Fruit fly (Drosophila melanogaster) whole organism, embryonic: Measurements from ENCODE around the gene CG6051.
A peak's percentile ranks its signal among the peaks of the same experiment; 100 is the strongest.

Experiments
- Aef1 ChIP-seq: fragments of 200-800 bp; sonication (Bioruptor generic); IDR thresholded peaks from 3 replicates; pipeline ENCODE4 v1.3.6; 2022; ENCODE audit warnings: missing biosample characterization, missing genetic modification characterization
- Awh ChIP-seq: fragments of 200-800 bp; sonication (Bioruptor generic); IDR thresholded peaks from 2 replicates; pipeline ENCODE4, ENCODE4 v1.3.6; 2022; ENCODE audit warnings: missing biosample characterization, missing genetic modification characterization
- CG12219 ChIP-seq: fragments of 200-800 bp; sonication (Bioruptor generic); optimal IDR thresholded peaks from 3 replicates; lab custom pipeline; 2018; ENCODE audit warnings: missing biosample characterization, mild to moderate bottlenecking, missing genetic modification characterization
- CG12769 ChIP-seq: fragments of 200-800 bp; sonication (Bioruptor generic); optimal IDR thresholded peaks from 2 replicates; lab custom pipeline; 2019; ENCODE audit warnings: missing biosample characterization, mild to moderate bottlenecking, missing genetic modification characterization, moderate library complexity
- CG13287 ChIP-seq: fragments of 200-800 bp; sonication (Bioruptor generic); IDR thresholded peaks from 2 replicates; pipeline ENCODE4 v1.3.6; 2022; ENCODE audit warnings: missing biosample characterization, missing genetic modification characterization; ENCODE audit not compliant: partially characterized antibody
- CG14014 ChIP-seq: fragments of 200-800 bp; sonication (Bioruptor generic); IDR thresholded peaks from 2 replicates; pipeline ENCODE4 v1.3.6; 2022; ENCODE audit warnings: missing biosample characterization, missing genetic modification characterization
- CG1603 ChIP-seq: fragments of 200-800 bp; sonication (Bioruptor generic); optimal IDR thresholded peaks from 2 replicates; lab custom pipeline; 2019; ENCODE audit warnings: missing biosample characterization, mild to moderate bottlenecking, missing genetic modification characterization, moderate library complexity
- CG2678 ChIP-seq: fragments of 200-800 bp; sonication (Bioruptor generic); optimal IDR thresholded peaks from 3 replicates; lab custom pipeline; 2019; ENCODE audit warnings: missing biosample characterization, mild to moderate bottlenecking, missing genetic modification characterization, moderate library complexity
- CG2712 ChIP-seq: fragments of 200-800 bp; optimal IDR thresholded peaks from 3 replicates; lab custom pipeline; 2019; ENCODE audit warnings: missing biosample characterization, mild to moderate bottlenecking, missing genetic modification characterization, moderate library complexity
- CG2889 ChIP-seq: fragments of 200-800 bp; sonication (Bioruptor generic); IDR thresholded peaks from 3 replicates; pipeline ENCODE4 v1.3.6; 2022; ENCODE audit warnings: missing biosample characterization, missing genetic modification characterization
- CG3163 ChIP-seq: fragments of 200-800 bp; sonication (Bioruptor generic); optimal IDR thresholded peaks from 3 replicates; lab custom pipeline; 2016; ENCODE audit warnings: missing biosample characterization, missing genetic modification characterization
- CG32767 ChIP-seq: fragments of 200-800 bp; sonication (Bioruptor generic); IDR thresholded peaks from 2 replicates; pipeline ENCODE4 v1.3.6; 2022; ENCODE audit warnings: missing biosample characterization, missing genetic modification characterization
- CG33213 ChIP-seq: fragments of 200-800 bp; sonication (Bioruptor generic); optimal IDR thresholded peaks from 3 replicates; lab custom pipeline; 2016; ENCODE audit warnings: missing biosample characterization, missing genetic modification characterization
- CG34422 ChIP-seq: fragments of 200-800 bp; sonication (Bioruptor generic); IDR thresholded peaks from 3 replicates; pipeline ENCODE4 v1.3.6; 2022; ENCODE audit warnings: missing biosample characterization, missing genetic modification characterization
- CG42726 ChIP-seq: fragments of 200-800 bp; sonication (Bioruptor generic); IDR thresholded peaks from 2 replicates; pipeline ENCODE4 v1.3.6; 2022; ENCODE audit warnings: missing biosample characterization, missing genetic modification characterization; ENCODE audit not compliant: partially characterized antibody
- CG8290 ChIP-seq, 3 experiments: fragments of 200-800 bp; sonication (Bioruptor generic); optimal IDR thresholded peaks; 2 replicates each; lab custom pipeline; 2016 to 2019; ENCODE audit warnings: missing biosample characterization in 3 of 3, missing genetic modification characterization in 3 of 3, mild to moderate bottlenecking in 2 of 3, moderate library complexity in 1 of 3
- CG8944 ChIP-seq: fragments of 200-800 bp; sonication (Bioruptor generic); optimal IDR thresholded peaks from 3 replicates; lab custom pipeline; 2016; ENCODE audit warnings: missing biosample characterization, missing genetic modification characterization
- CG9727 ChIP-seq: fragments of 200-800 bp; sonication (Bioruptor generic); optimal IDR thresholded peaks from 3 replicates; lab custom pipeline; 2017; ENCODE audit warnings: missing biosample characterization, mild to moderate bottlenecking, missing genetic modification characterization
- CG9797 ChIP-seq: fragments of 200-800 bp; sonication (Bioruptor generic); optimal IDR thresholded peaks from 3 replicates; lab custom pipeline; 2018; ENCODE audit warnings: missing biosample characterization, mild to moderate bottlenecking, missing genetic modification characterization
- CG9932 ChIP-seq: fragments of 200-800 bp; sonication (Bioruptor generic); IDR thresholded peaks from 2 replicates; pipeline ENCODE4 v1.3.6; 2022; ENCODE audit warnings: missing biosample characterization, missing genetic modification characterization
- CrebB ChIP-seq: fragments of 200-800 bp; sonication (Bioruptor generic); optimal IDR thresholded peaks from 3 replicates; lab custom pipeline; 2018; ENCODE audit warnings: missing biosample characterization, mild to moderate bottlenecking, missing genetic modification characterization
- Dfd ChIP-seq, 2 experiments: fragments of >200 bp; optimal IDR thresholded peaks; 2 replicates each; lab custom pipeline; 2017; ENCODE audit warnings: missing biosample characterization in 2 of 2, missing genetic modification characterization in 2 of 2
- Dref ChIP-seq: fragments of 200-800 bp; sonication (Bioruptor generic); IDR thresholded peaks from 2 replicates; pipeline ENCODE4 v1.3.6; 2022; ENCODE audit warnings: missing biosample characterization, missing genetic modification characterization
- HHEX ChIP-seq: fragments of 200-800 bp; sonication (Bioruptor generic); optimal IDR thresholded peaks from 3 replicates; lab custom pipeline; 2017; ENCODE audit warnings: missing biosample characterization, mild to moderate bottlenecking, missing genetic modification characterization, missing genetic modification reagents
- Hr51 ChIP-seq, 2 experiments: fragments of 200-800 bp; sonication (Bioruptor generic); optimal IDR thresholded peaks; 2 replicates in 1 of 2; 3 replicates in 1 of 2; lab custom pipeline; 2016 to 2018; ENCODE audit warnings: missing biosample characterization in 2 of 2, missing genetic modification characterization in 2 of 2, mild to moderate bottlenecking in 1 of 2, moderate library complexity in 1 of 2
- Jarid2 ChIP-seq: fragments of 200-800 bp; sonication (Bioruptor generic); optimal IDR thresholded peaks from 3 replicates; lab custom pipeline; 2017; ENCODE audit warnings: mild to moderate bottlenecking, missing biosample characterization, missing genetic modification reagents, missing genetic modification characterization
- MESR4 ChIP-seq: fragments of 200-800 bp; sonication (Bioruptor generic); optimal IDR thresholded peaks from 2 replicates; lab custom pipeline; 2018; ENCODE audit warnings: missing biosample characterization, mild to moderate bottlenecking, missing genetic modification characterization, moderate library complexity
- Myb ChIP-seq: fragments of 200-800 bp; sonication (Bioruptor generic); optimal IDR thresholded peaks from 2 replicates; lab custom pipeline; 2016; ENCODE audit warnings: missing biosample characterization, missing genetic modification characterization
- NFAT ChIP-seq: fragments of 200-800 bp; sonication (Bioruptor generic); IDR thresholded peaks from 2 replicates; pipeline ENCODE4 v1.3.6; 2022; ENCODE audit warnings: missing biosample characterization, missing genetic modification characterization
- Nf-YA ChIP-seq: fragments of 200-800 bp; sonication (Bioruptor generic); IDR thresholded peaks from 2 replicates; pipeline ENCODE4 v1.3.6; 2022; ENCODE audit warnings: missing biosample characterization, missing genetic modification characterization
- Pdp1 ChIP-seq, 2 experiments: fragments of 200-800 bp; sonication (Bioruptor generic); optimal IDR thresholded peaks; 3 replicates each; lab custom pipeline; 2016; ENCODE audit warnings: missing biosample characterization in 2 of 2, missing genetic modification characterization in 2 of 2, mild to moderate bottlenecking in 1 of 2, moderate library complexity in 1 of 2
- Rfx ChIP-seq: fragments of 200-800 bp; sonication (Bioruptor generic); IDR thresholded peaks from 2 replicates; pipeline ENCODE4 v1.3.6; 2022; ENCODE audit warnings: missing biosample characterization, missing genetic modification characterization
- Sin3A ChIP-seq: fragments of >200 bp; optimal IDR thresholded peaks from 2 replicates; lab custom pipeline; 2018
- ato ChIP-seq: fragments of 200-800 bp; sonication (Bioruptor generic); IDR thresholded peaks from 2 replicates; pipeline ENCODE4 v1.3.6; 2022; ENCODE audit warnings: missing biosample characterization, missing genetic modification characterization; ENCODE audit not compliant: partially characterized antibody
- ci ChIP-seq: fragments of 200-800 bp; sonication (Bioruptor generic); IDR thresholded peaks from 3 replicates; pipeline ENCODE4 v1.3.6; 2022; ENCODE audit warnings: missing biosample characterization, missing genetic modification characterization
- disco-r ChIP-seq: fragments of 200-800 bp; sonication (Bioruptor generic); optimal IDR thresholded peaks from 2 replicates; lab custom pipeline; 2016; ENCODE audit warnings: missing biosample characterization, missing genetic modification characterization
- exex ChIP-seq: fragments of 200-800 bp; sonication (Bioruptor generic); optimal IDR thresholded peaks from 4 replicates; lab custom pipeline; 2018; ENCODE audit warnings: missing biosample characterization, mild to moderate bottlenecking, missing genetic modification characterization, moderate library complexity
- fd3F ChIP-seq: fragments of 200-800 bp; sonication (Bioruptor generic); optimal IDR thresholded peaks from 2 replicates; lab custom pipeline; 2018; ENCODE audit warnings: missing biosample characterization, mild to moderate bottlenecking, missing genetic modification characterization, moderate library complexity
- grn ChIP-seq: fragments of 200-800 bp; sonication (Bioruptor generic); optimal IDR thresholded peaks from 3 replicates; lab custom pipeline; 2017; ENCODE audit warnings: missing biosample characterization, missing genetic modification characterization
- lilli ChIP-seq: fragments of 200-800 bp; sonication (Bioruptor generic); optimal IDR thresholded peaks from 3 replicates; lab custom pipeline; 2016; ENCODE audit warnings: missing biosample characterization, missing genetic modification characterization
- mld ChIP-seq: fragments of 200-800 bp; sonication (Bioruptor generic); IDR thresholded peaks from 3 replicates; pipeline ENCODE4 v1.3.6; 2022; ENCODE audit warnings: missing biosample characterization, missing genetic modification characterization; ENCODE audit not compliant: partially characterized antibody
- pho ChIP-seq: fragments of 200-800 bp; sonication (Bioruptor generic); optimal IDR thresholded peaks from 2 replicates; lab custom pipeline; 2016; ENCODE audit warnings: missing biosample characterization, missing genetic modification characterization
- psq ChIP-seq: fragments of 200-800 bp; sonication (Bioruptor generic); optimal IDR thresholded peaks from 2 replicates; lab custom pipeline; 2017; ENCODE audit warnings: missing biosample characterization, missing genetic modification characterization
- sisA ChIP-seq: fragments of 200-800 bp; sonication (Bioruptor generic); IDR thresholded peaks from 2 replicates; pipeline ENCODE4 v1.3.6; 2022; ENCODE audit warnings: missing biosample characterization, missing genetic modification characterization
- slbo ChIP-seq: fragments of 200-800 bp; sonication (Bioruptor generic); IDR thresholded peaks from 2 replicates; pipeline ENCODE4 v1.3.6; 2022; ENCODE audit warnings: missing biosample characterization, missing genetic modification characterization
- stwl ChIP-seq: fragments of 200-800 bp; sonication (Bioruptor generic); optimal IDR thresholded peaks from 3 replicates; lab custom pipeline; 2018; ENCODE audit warnings: missing biosample characterization, mild to moderate bottlenecking, missing genetic modification characterization, moderate library complexity
- trem ChIP-seq: fragments of 200-800 bp; optimal IDR thresholded peaks from 3 replicates; lab custom pipeline; 2019; ENCODE audit warnings: missing biosample characterization, mild to moderate bottlenecking, missing genetic modification characterization, moderate library complexity
- twi ChIP-seq: fragments of 200-800 bp; optimal IDR thresholded peaks from 2 replicates; lab custom pipeline; 2019; ENCODE audit warnings: missing biosample characterization, mild to moderate bottlenecking, missing genetic modification characterization, moderate library complexity
- vvl ChIP-seq: fragments of 200-800 bp; sonication (Bioruptor generic); IDR thresholded peaks from 2 replicates; pipeline ENCODE4 v1.3.6; 2022; ENCODE audit warnings: missing biosample characterization, missing genetic modification characterization
- wdn ChIP-seq: fragments of 200-800 bp; sonication (Bioruptor generic); IDR thresholded peaks from 2 replicates; pipeline ENCODE4 v1.3.6; 2022; ENCODE audit warnings: missing biosample characterization, missing genetic modification characterization
- zen2 ChIP-seq: fragments of 200-800 bp; sonication (Bioruptor generic); IDR thresholded peaks from 3 replicates; pipeline ENCODE4 v1.3.6; 2022; ENCODE audit warnings: missing biosample characterization, missing genetic modification characterization; ENCODE audit not compliant: partially characterized antibody

CG6051 gene

dm6 chr3R:27151516-27151823 is 601 bp upstream of the CG6051 start, which contains the start of gene Men-b (continued):
- TF ChIP-seq CG9932 = peak; percentile 17
- peak; percentile 21; the same call in 1 of the 2 replicates for TF ChIP-seq wdn (GFP tag; lab: Robert Waterston, UW)
- peak; percentile 72 for TF ChIP-seq CG13287 (GFP tag; lab: Robert Waterston, UW)
- TF ChIP-seq MESR4 (GFP tag; lab: Kevin White, UChicago) = peak; percentile 20
- 0 out of 2 replicates have a peak, but pooled peaks have one; percentile 7 for TF ChIP-seq ato (GFP tag; lab: Robert Waterston, UW)
- peak; percentile 41 for TF ChIP-seq CG3163 (GFP tag; lab: Kevin White, UChicago)
- no peak for TF ChIP-seq twi (tag; lab: Kevin White, UChicago)
- TF ChIP-seq lilli (GFP tag; lab: Kevin White, UChicago) = no peak
- no peak for TF ChIP-seq grn
- TF ChIP-seq CG14014 = 0 out of 2 replicates have a peak, but pooled peaks have one; percentile 13
- no peak for TF ChIP-seq trem
- TF ChIP-seq CG33213 = peak; percentile 79
- peak; percentile 63 for TF ChIP-seq Jarid2
- TF ChIP-seq sisA = 0 out of 2 replicates have a peak, but pooled peaks have one; percentile 6
- TF ChIP-seq CG2889 (GFP tag; lab: Robert Waterston, UW) = no peak
- TF ChIP-seq pho (GFP tag; lab: Kevin White, UChicago) = no peak
- TF ChIP-seq CG8944 (GFP tag; lab: Kevin White, UChicago) = no peak
- no peak for TF ChIP-seq CG8290 (GFP tag; optimal IDR thresholded peaks at IDR 0.05; lab: Kevin White, UChicago)
- TF ChIP-seq CG8290 (tag; optimal IDR thresholded peaks at IDR 0.05; lab: Kevin White, UChicago) = peak in 1 of 2 experiments; percentile 83
- no peak for TF ChIP-seq Hr51 (GFP tag; optimal IDR thresholded peaks at IDR 0.05; lab: Kevin White, UChicago)
- TF ChIP-seq stwl (tag; lab: Kevin White, UChicago) = peak; percentile 49
- TF ChIP-seq mld (GFP tag; lab: Robert Waterston, UW) = peak; percentile 42; the same call in 1 of the 3 replicates
- TF ChIP-seq CG1603 (tag; lab: Kevin White, UChicago) = peak; percentile 78
- no peak for TF ChIP-seq fd3F (GFP tag; lab: Kevin White, UChicago)
- no peak for TF ChIP-seq CG12219 (GFP tag; lab: Kevin White, UChicago)
- TF ChIP-seq HHEX (GFP tag; lab: Kevin White, UChicago) = no peak
- TF ChIP-seq Dref (GFP tag; lab: Robert Waterston, UW) = peak; percentile 50
- TF ChIP-seq Rfx (GFP tag; lab: Robert Waterston, UW) = peak; percentile 39
- TF ChIP-seq Sin3A (lab: Kevin White, UChicago) = peak; percentile 15
- peak; percentile 32; the same call in 1 of the 3 replicates for TF ChIP-seq CG34422 (GFP tag; lab: Robert Waterston, UW)
- TF ChIP-seq Awh (GFP tag; lab: Robert Waterston, UW) = no peak
- no peak for TF ChIP-seq Dfd (GFP tag; optimal IDR thresholded peaks at IDR 0.05; lab: Kevin White, UChicago)
- TF ChIP-seq exex (tag; lab: Kevin White, UChicago) = no peak
- TF ChIP-seq CrebB (tag; lab: Kevin White, UChicago) = no peak
- TF ChIP-seq ci = peak; percentile 67; the same call in 2 of the 3 replicates
- peak; percentile 37; the same call in 1 of the 2 replicates for TF ChIP-seq slbo (GFP tag; lab: Robert Waterston, UW)
- TF ChIP-seq psq (GFP tag; lab: Kevin White, UChicago) = no peak
- TF ChIP-seq CG12769 (tag; lab: Kevin White, UChicago) = peak; percentile 9
- TF ChIP-seq Pdp1 (GFP tag; optimal IDR thresholded peaks at IDR 0.05; lab: Kevin White, UChicago) = peak in 1 of 2 experiments; percentile 6
- TF ChIP-seq NFAT (GFP tag; lab: Robert Waterston, UW) = peak; percentile 49
- no peak for TF ChIP-seq CG2678
- no peak for TF ChIP-seq CG2712 (tag; lab: Kevin White, UChicago)
- peak; percentile 82 for TF ChIP-seq CG9797
- TF ChIP-seq CG9727 = no peak
- no peak for TF ChIP-seq disco-r (GFP tag; lab: Kevin White, UChicago)
- no peak for TF ChIP-seq zen2
- TF ChIP-seq Aef1 (GFP tag; lab: Robert Waterston, UW) = no peak
- TF ChIP-seq Nf-YA (GFP tag; lab: Robert Waterston, UW) = no peak
- TF ChIP-seq CG42726 (GFP tag; lab: Robert Waterston, UW) = peak; percentile 67; the same call in 1 of the 2 replicates
- peak; percentile 20 for TF ChIP-seq Myb
- peak; percentile 65 for TF ChIP-seq vvl (GFP tag; lab: Robert Waterston, UW)
- TF ChIP-seq CG32767 (GFP tag; lab: Robert Waterston, UW) = no peak
